Worm (Caenorhabditis elegans): Measurements from ENCODE around the gene gpch-1.
A peak's percentile ranks its signal among the peaks of the same experiment; 100 is the strongest.

The gpch-1 gene

DNA sequence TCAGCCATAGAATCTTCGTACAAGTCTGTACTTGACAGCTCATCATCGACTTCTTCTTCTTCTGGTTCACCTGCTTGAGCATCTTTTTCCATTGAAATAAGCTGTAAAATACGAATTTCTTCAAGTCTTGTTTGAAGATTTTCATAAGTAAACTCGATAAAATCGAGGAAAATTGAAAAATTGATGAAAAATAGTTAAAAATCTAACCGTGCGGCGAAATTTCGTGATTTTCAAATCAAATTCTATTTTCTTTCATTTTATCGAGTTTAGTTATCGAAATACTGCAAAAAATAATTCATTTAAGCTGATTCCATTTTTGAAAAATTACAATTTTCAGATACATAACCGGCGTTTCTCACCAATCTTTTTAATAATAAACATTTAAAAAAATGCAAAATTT is 6.8 kb downstream of the gpch-1 start, which contains the start of gene R07E5.11:
Gene R07E5.11, minus strand, starts transcription at position 101 of the 400 bp plus-strand sequence.
- no peak for TF ChIP-seq blmp-1 (tag; optimal IDR thresholded peaks at IDR 0.05)

DNA sequence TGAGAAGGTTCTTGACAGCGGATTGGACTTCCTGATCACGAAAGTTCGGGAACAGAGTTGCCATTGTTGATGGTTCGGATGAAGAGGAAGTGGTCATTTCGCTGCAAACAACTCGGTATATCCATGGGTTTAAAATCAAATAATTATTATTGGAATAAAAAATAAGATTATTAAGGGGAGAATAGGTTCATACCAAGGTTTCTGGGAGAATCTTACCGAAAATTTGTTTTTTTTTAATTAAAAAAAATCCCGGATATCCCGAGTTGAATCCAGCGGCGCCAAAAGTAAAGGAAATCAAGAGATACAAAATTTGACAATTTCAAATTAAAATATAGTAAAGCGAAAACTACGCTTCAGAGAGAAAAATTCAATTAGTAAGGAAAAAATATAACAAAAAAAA is 9.6 kb downstream of the gpch-1 start, which contains the start of the genes R07E5.19 and pdcd-2:
Gene R07E5.19, minus strand, starts transcription at position 101 of the 400 bp plus-strand sequence.
Gene pdcd-2, minus strand, starts transcription at position 102 of the 400 bp plus-strand sequence.
- TF ChIP-seq lsy-2 (tag; optimal IDR thresholded peaks at IDR 0.05) (no peak), sem-2 (GFP tag; optimal IDR thresholded peaks at IDR 0.05) (no peak), nhr-28 (tag; optimal IDR thresholded peaks at IDR 0.05) (no peak), lin-32 (GFP tag; optimal IDR thresholded peaks at IDR 0.05) (no peak), unc-39 (tag; optimal IDR thresholded peaks at IDR 0.05) (no peak), ces-1 (GFP tag; optimal IDR thresholded peaks at IDR 0.05) (no peak), blmp-1 (tag; optimal IDR thresholded peaks at IDR 0.05) (no peak)

DNA sequence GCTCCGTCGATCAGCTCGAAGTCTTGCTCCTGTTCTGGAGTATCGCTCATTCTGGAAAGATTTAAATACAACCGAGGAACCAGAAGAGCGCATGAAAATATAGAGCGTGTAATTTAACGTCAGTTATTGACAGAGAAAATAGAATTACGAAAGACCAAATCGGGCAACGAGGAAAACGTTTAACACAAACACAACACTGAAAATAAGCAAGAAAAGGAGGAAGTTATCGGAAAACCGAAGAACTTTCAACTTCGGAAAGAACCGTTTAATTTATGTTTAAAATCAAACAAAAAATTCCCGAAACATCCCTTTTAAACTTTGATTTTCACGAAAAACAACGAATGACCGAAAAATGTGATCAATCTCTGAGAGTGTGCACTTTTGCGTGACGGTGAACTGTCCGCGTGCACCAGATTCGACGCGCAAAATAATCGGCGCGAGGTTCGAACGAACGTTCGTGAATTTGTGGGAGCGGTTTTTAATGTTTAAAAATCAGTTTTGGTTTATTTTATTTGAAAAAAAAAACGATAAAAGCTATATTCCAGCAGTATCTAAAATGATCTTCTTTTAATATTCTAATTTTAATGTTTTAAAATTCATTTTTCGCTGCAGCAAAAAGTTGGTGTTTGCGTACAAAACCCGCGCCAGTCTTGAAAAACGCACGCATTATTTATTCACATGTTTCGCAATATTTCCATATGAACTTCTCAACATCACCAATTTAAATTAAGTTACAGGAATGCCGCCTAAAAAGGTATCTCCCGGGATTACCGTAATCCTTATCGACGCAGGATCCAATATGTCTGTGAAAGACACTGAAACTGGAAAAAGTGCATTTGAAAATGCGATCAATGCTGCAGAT is 11.0 kb downstream of the gpch-1 start, which contains the start of the genes R07E5.7 and cku-80:
Gene R07E5.7, minus strand, starts transcription at position 51 of the 862 bp plus-strand sequence.
Gene cku-80, plus strand, starts transcription at position 732 of the 862 bp plus-strand sequence.
- peak; percentile 6 for TF ChIP-seq M03D4.4 (tag; optimal IDR thresholded peaks at IDR 0.05)
- TF ChIP-seq mab-5 (tag; optimal IDR thresholded peaks at IDR 0.05): no peak
- TF ChIP-seq mep-1 (tag; optimal IDR thresholded peaks at IDR 0.05): peak; percentile 52
- TF ChIP-seq ztf-11 (tag; optimal IDR thresholded peaks at IDR 0.05): no peak
- TF ChIP-seq nhr-237 (tag; optimal IDR thresholded peaks at IDR 0.05): peak; percentile 40
- TF ChIP-seq ceh-83 (GFP tag; optimal IDR thresholded peaks at IDR 0.05): peak; percentile 48
- TF ChIP-seq ces-1 (GFP tag; optimal IDR thresholded peaks at IDR 0.05): peak; percentile 30
- no peak for TF ChIP-seq elt-1 (tag; optimal IDR thresholded peaks at IDR 0.05; ENCODE audit: borderline replicate concordance, insufficient read depth)
- peak; percentile 71 for TF ChIP-seq lsy-2 (tag; optimal IDR thresholded peaks at IDR 0.05)

DNA sequence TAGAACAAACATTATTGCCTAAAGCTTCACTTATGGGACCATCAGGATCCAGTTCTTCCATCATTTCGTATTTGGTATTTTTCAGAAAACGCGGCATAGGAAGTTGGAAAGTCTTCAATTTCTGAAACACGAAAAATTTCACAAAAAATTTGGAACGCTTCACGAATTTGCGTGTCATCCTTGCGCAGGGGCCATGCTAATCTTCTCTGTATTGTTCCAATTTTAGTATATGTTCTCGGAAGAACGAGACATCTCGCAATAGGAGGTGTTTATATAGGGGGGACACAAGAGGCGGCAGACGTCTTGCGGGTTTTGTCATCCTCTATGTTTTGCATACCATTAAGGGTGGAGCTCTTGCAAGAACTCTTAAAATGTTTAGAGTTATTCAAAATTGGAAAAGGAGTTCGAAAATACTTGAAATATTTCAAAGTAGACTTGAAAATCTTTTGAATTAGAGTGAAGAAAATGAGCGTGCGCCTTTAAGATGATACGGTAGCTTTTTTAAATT is 18.4 kb downstream of the gpch-1 start:
- TF ChIP-seq tbx-8 (GFP tag; optimal IDR thresholded peaks at IDR 0.05): peak; percentile 42
- peak; percentile 62 for TF ChIP-seq M03D4.4 (tag; optimal IDR thresholded peaks at IDR 0.05)
- TF ChIP-seq mls-2 (tag; optimal IDR thresholded peaks at IDR 0.05): peak; percentile 79
- peak; percentile 59 for TF ChIP-seq sem-2 (GFP tag; optimal IDR thresholded peaks at IDR 0.05)
- TF ChIP-seq sptf-1 (tag; optimal IDR thresholded peaks at IDR 0.05): peak; percentile 82
- peak; percentile 70 for TF ChIP-seq ceh-43 (GFP tag; optimal IDR thresholded peaks at IDR 0.05)
- TF ChIP-seq bed-3 (GFP tag; optimal IDR thresholded peaks at IDR 0.05): peak; percentile 52
- peak; percentile 28 for TF ChIP-seq flh-1 (GFP tag; optimal IDR thresholded peaks at IDR 0.05)
- TF ChIP-seq ceh-83 (GFP tag; optimal IDR thresholded peaks at IDR 0.05): peak; percentile 84
- peak; percentile 60 for TF ChIP-seq unc-120 (tag; optimal IDR thresholded peaks at IDR 0.05; ENCODE audit: poor library complexity, severe bottlenecking)
- TF ChIP-seq drap-1 (GFP tag; optimal IDR thresholded peaks at IDR 0.05): peak; percentile 73
- TF ChIP-seq cnd-1 (tag; optimal IDR thresholded peaks at IDR 0.05): peak; percentile 75
- peak; percentile 62 for TF ChIP-seq lin-32 (GFP tag; optimal IDR thresholded peaks at IDR 0.05)

DNA sequence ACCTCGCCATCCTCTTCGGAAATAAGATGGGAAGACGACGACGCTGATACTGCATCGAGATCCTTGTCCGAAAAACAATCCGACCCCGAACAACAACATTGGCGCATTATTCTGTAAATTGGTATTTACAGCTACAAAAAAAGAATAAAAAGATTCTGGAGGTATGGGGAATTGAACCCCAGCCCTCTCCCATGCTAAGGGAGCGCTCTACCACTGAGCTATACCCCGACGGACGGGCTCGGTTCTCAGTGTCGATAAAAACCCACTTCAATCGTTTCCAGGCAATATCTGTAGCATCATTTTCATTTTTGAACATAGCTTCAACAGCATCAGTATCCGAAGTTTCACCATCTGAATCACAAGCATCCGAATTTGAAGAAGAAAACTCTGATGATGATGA is 20.4 kb downstream of the gpch-1 start:
- no peak for TF ChIP-seq ceh-43 (GFP tag; optimal IDR thresholded peaks at IDR 0.05)
- TF ChIP-seq mls-2 (tag; optimal IDR thresholded peaks at IDR 0.05): peak; percentile 27
- TF ChIP-seq sem-2 (GFP tag; optimal IDR thresholded peaks at IDR 0.05): peak; percentile 36
- no peak for TF ChIP-seq nhr-76 (tag; optimal IDR thresholded peaks at IDR 0.05)
- peak; percentile 61 for TF ChIP-seq M03D4.4 (tag; optimal IDR thresholded peaks at IDR 0.05)
- TF ChIP-seq ztf-11 (tag; optimal IDR thresholded peaks at IDR 0.05): no peak
- TF ChIP-seq ham-2 (GFP tag; optimal IDR thresholded peaks at IDR 0.05): no peak
- TF ChIP-seq drap-1 (GFP tag; optimal IDR thresholded peaks at IDR 0.05): peak; percentile 45
- TF ChIP-seq lin-32 (GFP tag; optimal IDR thresholded peaks at IDR 0.05): peak; percentile 39
- peak; percentile 57 for TF ChIP-seq ceh-83 (GFP tag; optimal IDR thresholded peaks at IDR 0.05)
- peak; percentile 50 for TF ChIP-seq sptf-1 (tag; optimal IDR thresholded peaks at IDR 0.05)

DNA sequence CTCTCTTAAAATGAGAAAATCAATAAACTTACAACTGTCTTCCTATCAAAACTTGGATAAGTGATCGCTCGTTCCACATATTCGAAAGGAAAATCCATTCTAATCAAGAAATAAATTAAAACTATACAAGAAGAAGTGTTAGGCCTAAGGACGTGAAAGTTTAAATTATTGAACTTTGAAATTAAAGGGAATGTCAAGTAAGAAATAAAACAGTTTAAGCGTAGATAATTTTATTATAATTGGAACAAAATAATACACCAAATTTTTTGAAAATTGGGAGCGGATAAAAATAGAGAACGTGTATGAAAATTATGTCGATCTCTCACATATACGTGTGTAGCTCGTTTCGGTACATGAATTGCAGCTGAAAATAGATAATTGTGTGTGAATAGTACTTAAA is 21.1 kb downstream of the gpch-1 start, which contains the start of gene C28A5.6:
Gene C28A5.6, minus strand, starts transcription at position 101 of the 400 bp plus-strand sequence.
- TF ChIP-seq elt-3 (tag; optimal IDR thresholded peaks at IDR 0.05) (no peak), drap-1 (GFP tag; optimal IDR thresholded peaks at IDR 0.05) (no peak), ztf-11 (tag; optimal IDR thresholded peaks at IDR 0.05) (no peak), hlh-1 (tag; optimal IDR thresholded peaks at IDR 0.05) (no peak), sem-2 (GFP tag; optimal IDR thresholded peaks at IDR 0.05) (no peak), flh-1 (GFP tag; optimal IDR thresholded peaks at IDR 0.05) (no peak), mab-5 (tag; optimal IDR thresholded peaks at IDR 0.05) (no peak), unc-62 (GFP tag; optimal IDR thresholded peaks at IDR 0.05) (no peak), nhr-12 (tag; optimal IDR thresholded peaks at IDR 0.05) (no peak), blmp-1 (tag; optimal IDR thresholded peaks at IDR 0.05) (no peak), ceh-39 (tag; optimal IDR thresholded peaks at IDR 0.05) (no peak), ceh-83 (GFP tag; optimal IDR thresholded peaks at IDR 0.05) (no peak)
